Worm (Caenorhabditis elegans) whole organism, L1 larva: ENCODE results near the gene srd-59.
A peak's percentile ranks its signal among the peaks of the same experiment; 100 is the strongest.

Source experiments
- C04F5.9 ChIP-seq: sonication (generic microtip); optimal IDR thresholded peaks from 2 replicates; lab custom pipeline; 2016; ENCODE audit warnings: missing genetic modification characterization, missing compliant biosample characterization
- C16A3.4 ChIP-seq: fragments of 150-350 bp; optimal IDR thresholded peaks from 2 replicates; lab custom pipeline; 2014; ENCODE audit warnings: missing biosample characterization, missing genetic modification characterization
- F16B12.6 ChIP-seq: fragments of 150-350 bp; optimal IDR thresholded peaks from 2 replicates; lab custom pipeline; 2014; ENCODE audit warnings: missing biosample characterization, missing genetic modification characterization
- alr-1 ChIP-seq: fragments of 200-800 bp; sonication (Bioruptor generic); optimal IDR thresholded peaks from 2 replicates; lab custom pipeline; 2018; ENCODE audit warnings: borderline replicate concordance, mild to moderate bottlenecking, missing genetic modification characterization, missing compliant biosample characterization
- aly-2 ChIP-seq: fragments of 150-350 bp; optimal IDR thresholded peaks from 2 replicates; lab custom pipeline; 2014; ENCODE audit warnings: missing biosample characterization, missing genetic modification characterization
- blmp-1 ChIP-seq: fragments of 150-350 bp; optimal IDR thresholded peaks from 2 replicates; lab custom pipeline; 2014; ENCODE audit warnings: missing biosample characterization, missing genetic modification characterization
- ceh-63 ChIP-seq: fragments of 200-800 bp; sonication (Bioruptor generic); optimal IDR thresholded peaks from 2 replicates; lab custom pipeline; 2018; ENCODE audit warnings: mild to moderate bottlenecking, missing genetic modification characterization, missing compliant biosample characterization
- ceh-8 ChIP-seq: fragments of 200-800 bp; sonication (Bioruptor generic); optimal IDR thresholded peaks from 2 replicates; lab custom pipeline; 2018; ENCODE audit warnings: mild to moderate bottlenecking, missing genetic modification characterization, moderate library complexity, missing compliant biosample characterization
- ceh-82 ChIP-seq, 3 experiments: fragments of 150-350 bp in 1 of 3; sonication (generic microtip) in 2 of 3; optimal IDR thresholded peaks; 2 replicates each; lab custom pipeline; 2014 to 2017; ENCODE audit warnings: missing biosample characterization in 3 of 3, missing genetic modification characterization in 3 of 3
- ceh-90 ChIP-seq: sonication (generic microtip); optimal IDR thresholded peaks from 2 replicates; lab custom pipeline; 2016; ENCODE audit warnings: missing genetic modification characterization, missing compliant biosample characterization
- dsc-1 ChIP-seq: sonication (generic microtip); optimal IDR thresholded peaks from 2 replicates; lab custom pipeline; 2016; ENCODE audit warnings: mild to moderate bottlenecking, missing genetic modification characterization, missing compliant biosample characterization
- efl-1 ChIP-seq, 4 experiments: fragments of 150-350 bp; optimal IDR thresholded peaks in 3 of 4; peaks in 1 of 4; 1 replicate in 1 of 4; 2 replicates in 3 of 4; lab custom pipeline; 2014; ENCODE audit warnings: missing biosample characterization in 2 of 4, missing genetic modification characterization in 2 of 4, missing genetic modification reagents in 2 of 4
- egl-13 ChIP-seq: sonication (generic microtip); optimal IDR thresholded peaks from 2 replicates; lab custom pipeline; 2016; ENCODE audit warnings: missing genotype, missing genetic modification reagents, missing genetic modification characterization, missing compliant biosample characterization
- egl-27 ChIP-seq, 2 experiments: fragments of 150-350 bp in 1 of 2; sonication (generic microtip); optimal IDR thresholded peaks; 3 replicates each; lab custom pipeline; 2017 to 2018; ENCODE audit warnings: missing biosample characterization in 2 of 2, missing genetic modification characterization in 2 of 2, missing genetic modification reagents in 2 of 2
- elt-2 ChIP-seq: sonication (generic microtip); optimal IDR thresholded peaks from 2 replicates; lab custom pipeline; 2016; ENCODE audit warnings: missing genetic modification characterization, mild to moderate bottlenecking, inconsistent platforms, missing compliant biosample characterization, missing genetic modification reagents
- elt-3 ChIP-seq, 6 experiments: fragments of 150-350 bp in 1 of 6; sonication (generic microtip); optimal IDR thresholded peaks; 2 replicates each; lab custom pipeline; 2017 to 2018; ENCODE audit warnings: missing biosample characterization in 6 of 6, missing genetic modification characterization in 6 of 6, inconsistent platforms in 1 of 6
- fkh-10 ChIP-seq: sonication (generic microtip); optimal IDR thresholded peaks from 2 replicates; lab custom pipeline; 2017; ENCODE audit warnings: missing biosample characterization, missing genetic modification reagents, missing genetic modification characterization
- fkh-4 ChIP-seq: sonication (generic microtip); optimal IDR thresholded peaks from 2 replicates; lab custom pipeline; 2016; ENCODE audit warnings: missing compliant biosample characterization, missing genetic modification characterization, borderline replicate concordance
- grh-1 ChIP-seq: fragments of 200-800 bp; sonication (Bioruptor generic); IDR thresholded peaks from 2 replicates; pipeline ENCODE4 v1.3.6; 2022; ENCODE audit warnings: missing genetic modification reagents, missing genetic modification characterization, missing compliant biosample characterization
- hlh-17 ChIP-seq: fragments of 200-800 bp; sonication (Bioruptor generic); optimal IDR thresholded peaks from 2 replicates; lab custom pipeline; 2018; ENCODE audit warnings: missing genetic modification characterization, mild to moderate bottlenecking, missing compliant biosample characterization, moderate library complexity, borderline replicate concordance
- irx-1 ChIP-seq: sonication (generic microtip); optimal IDR thresholded peaks from 2 replicates; lab custom pipeline; 2016; ENCODE audit warnings: missing genetic modification characterization, missing compliant biosample characterization
- jun-1 ChIP-seq: fragments of 150-350 bp; optimal IDR thresholded peaks from 2 replicates; lab custom pipeline; 2014; ENCODE audit warnings: missing biosample characterization, missing genetic modification reagents, missing genetic modification characterization
- lin-14 ChIP-seq: fragments of 200-800 bp; sonication (Bioruptor generic); optimal IDR thresholded peaks from 2 replicates; lab custom pipeline; 2018; ENCODE audit warnings: mild to moderate bottlenecking, missing genetic modification characterization, moderate library complexity, missing compliant biosample characterization
- lin-35 ChIP-seq, 2 experiments: fragments of 150-350 bp; optimal IDR thresholded peaks; 2 replicates each; lab custom pipeline; 2014; ENCODE audit warnings: missing biosample characterization in 2 of 2, missing genetic modification characterization in 2 of 2, missing genetic modification reagents in 2 of 2
- lin-39 ChIP-seq: fragments of 150-350 bp; optimal IDR thresholded peaks from 2 replicates; lab custom pipeline; 2014; ENCODE audit warnings: missing biosample characterization, missing genetic modification reagents, missing genetic modification characterization
- lir-3 ChIP-seq: sonication (generic microtip); optimal IDR thresholded peaks from 2 replicates; lab custom pipeline; 2016; ENCODE audit warnings: mild to moderate bottlenecking, missing genetic modification characterization, moderate library complexity, missing compliant biosample characterization; ENCODE audit not compliant: poor library complexity
- lsy-2 ChIP-seq, 2 experiments: fragments of 150-350 bp; optimal IDR thresholded peaks; 2 replicates each; lab custom pipeline; 2014; ENCODE audit warnings: missing biosample characterization in 2 of 2, missing genetic modification characterization in 2 of 2
- mdl-1 ChIP-seq, 2 experiments: fragments of 150-350 bp; optimal IDR thresholded peaks; 2 replicates each; lab custom pipeline; 2014 to 2017; ENCODE audit warnings: missing biosample characterization in 2 of 2, missing genetic modification characterization in 2 of 2, inconsistent platforms in 1 of 2
- mep-1 ChIP-seq: fragments of 150-350 bp; optimal IDR thresholded peaks from 2 replicates; lab custom pipeline; 2014; ENCODE audit warnings: missing biosample characterization, missing genetic modification characterization
- nhr-20 ChIP-seq: sonication (generic microtip); optimal IDR thresholded peaks from 2 replicates; lab custom pipeline; 2016; ENCODE audit warnings: mild to moderate bottlenecking, missing genetic modification characterization, missing compliant biosample characterization
- nhr-47 ChIP-seq: sonication (generic microtip); optimal IDR thresholded peaks from 2 replicates; lab custom pipeline; 2016; ENCODE audit warnings: mild to moderate bottlenecking, missing genetic modification characterization, moderate library complexity, missing compliant biosample characterization
- nhr-71 ChIP-seq: sonication (generic microtip); optimal IDR thresholded peaks from 2 replicates; lab custom pipeline; 2016; ENCODE audit warnings: mild to moderate bottlenecking, missing genetic modification characterization, moderate library complexity, missing compliant biosample characterization
- nhr-85 ChIP-seq: sonication (generic microtip); peaks from one replicate; lab custom pipeline; 2016; ENCODE audit warnings: missing genetic modification characterization, inconsistent platforms, missing compliant biosample characterization
- pag-3 ChIP-seq: sonication (generic microtip); optimal IDR thresholded peaks from 2 replicates; lab custom pipeline; 2017; ENCODE audit warnings: missing genetic modification characterization, mild to moderate bottlenecking, missing compliant biosample characterization, antibody characterized with exemption, borderline replicate concordance; ENCODE audit not compliant: insufficient read depth
- pax-3 ChIP-seq: fragments of 200-800 bp; sonication (Bioruptor generic); optimal IDR thresholded peaks from 2 replicates; lab custom pipeline; 2018; ENCODE audit warnings: mild to moderate bottlenecking, missing genetic modification characterization, moderate library complexity, missing compliant biosample characterization
- rnt-1 ChIP-seq: sonication (generic microtip); optimal IDR thresholded peaks from 2 replicates; lab custom pipeline; 2016; ENCODE audit warnings: mild to moderate bottlenecking, missing genetic modification characterization, moderate library complexity, missing compliant biosample characterization
- skn-1 ChIP-seq: fragments of 150-350 bp; optimal IDR thresholded peaks from 2 replicates; lab custom pipeline; 2014; ENCODE audit warnings: missing biosample characterization, missing genetic modification characterization
- swsn-7 ChIP-seq: sonication (generic microtip); optimal IDR thresholded peaks from 2 replicates; lab custom pipeline; 2016; ENCODE audit warnings: missing genetic modification characterization, missing compliant biosample characterization
- tbx-2 ChIP-seq: sonication (generic microtip); optimal IDR thresholded peaks from 2 replicates; lab custom pipeline; 2016; ENCODE audit warnings: missing genetic modification characterization, missing compliant biosample characterization
- unc-30 ChIP-seq: sonication (generic microtip); optimal IDR thresholded peaks from 2 replicates; lab custom pipeline; 2017; ENCODE audit warnings: missing biosample characterization, missing genetic modification characterization
- unc-86 ChIP-seq: sonication (generic microtip); optimal IDR thresholded peaks from 2 replicates; lab custom pipeline; 2016; ENCODE audit warnings: missing genetic modification characterization, missing compliant biosample characterization
- zag-1 ChIP-seq: fragments of 150-350 bp; optimal IDR thresholded peaks from 2 replicates; lab custom pipeline; 2014; ENCODE audit warnings: missing biosample characterization, missing genetic modification characterization
- zip-4 ChIP-seq: fragments of 200-800 bp; sonication (Bioruptor generic); optimal IDR thresholded peaks from 2 replicates; lab custom pipeline; 2018; ENCODE audit warnings: mild to moderate bottlenecking, missing genetic modification characterization, moderate library complexity, missing compliant biosample characterization
- ztf-11 ChIP-seq, 2 experiments: sonication (generic microtip); optimal IDR thresholded peaks; 2 replicates each; lab custom pipeline; 2016 to 2017; ENCODE audit warnings: missing genetic modification characterization in 2 of 2, missing biosample characterization in 1 of 2, missing compliant biosample characterization in 1 of 2

Gene srd-59

DNA sequence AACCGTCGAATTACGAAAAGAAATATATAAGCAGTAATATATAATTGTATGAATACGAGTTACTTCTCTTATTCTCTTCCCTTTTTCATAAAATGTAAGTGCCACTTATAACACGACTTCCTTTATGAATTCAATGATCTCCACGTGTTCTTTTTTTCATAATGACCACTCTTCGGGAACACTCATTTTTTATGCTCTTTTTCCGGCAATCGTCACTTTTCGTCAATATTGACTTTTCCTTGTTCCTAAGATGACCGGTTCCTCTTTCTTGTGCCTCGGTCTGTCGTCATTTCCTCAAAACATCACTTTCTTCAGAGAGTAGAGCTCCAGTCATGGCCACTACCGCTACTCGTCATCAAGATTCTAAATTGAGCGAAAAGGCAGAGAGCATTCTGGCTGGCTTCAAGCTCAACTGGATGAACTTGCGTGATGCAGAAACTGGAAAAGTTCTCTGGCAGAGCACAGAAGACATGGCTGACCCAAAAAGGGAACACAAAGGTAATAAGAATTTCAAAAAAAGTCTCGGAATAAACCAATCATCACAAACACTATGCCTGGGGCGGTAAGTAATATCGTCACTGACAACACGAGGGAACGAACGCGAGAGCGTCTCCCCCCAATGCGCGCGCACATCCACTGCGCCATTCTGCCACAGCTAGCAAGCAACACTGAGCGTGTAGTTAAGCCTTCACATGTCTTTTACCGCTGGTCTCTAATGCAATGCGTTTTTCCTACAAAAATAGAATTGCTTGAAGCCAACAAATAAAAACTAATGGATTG lies 21.8 kb upstream of the srd-59 start, which contains the start of gene pdl-1 (continued):
- peak in 1 of 2 experiments; percentile 79 for TF ChIP-seq mdl-1 (tag; optimal IDR thresholded peaks at IDR 0.05; lab: Kevin White, UChicago)
- peak; percentile 87 for TF ChIP-seq lir-3 (tag; lab: Kevin White, UChicago)
- TF ChIP-seq hlh-17: no peak
- TF ChIP-seq ceh-90 (tag; lab: Kevin White, UChicago): no peak
- peak; percentile 78 for TF ChIP-seq nhr-47 (tag; lab: Kevin White, UChicago)
- peak; percentile 32 for TF ChIP-seq F16B12.6 (tag; lab: Kevin White, UChicago)
- TF ChIP-seq lsy-2 (tag; optimal IDR thresholded peaks at IDR 0.05; lab: Kevin White, UChicago): peak; percentile 61 to 72
- peak; percentile 62 for TF ChIP-seq swsn-7 (tag; lab: Kevin White, UChicago)
- TF ChIP-seq fkh-10 (GFP tag; lab: Kevin White, UChicago): peak; percentile 64
- TF ChIP-seq lin-14 (GFP tag; lab: Kevin White, UChicago): peak; percentile 61
- TF ChIP-seq grh-1 (GFP tag; lab: Robert Waterston, UW): peak; percentile 55; the same call in 1 of the 2 replicates
- peak; percentile 60 for TF ChIP-seq skn-1 (tag; lab: Kevin White, UChicago)
- peak; percentile 72 for TF ChIP-seq dsc-1 (tag; lab: Kevin White, UChicago)
- peak; percentile 44 to 60 for TF ChIP-seq efl-1 (optimal IDR thresholded peaks at IDR 0.05; lab: Kevin White, UChicago)
- TF ChIP-seq efl-1 (GFP tag; optimal IDR thresholded peaks at IDR 0.05 in 1 of 2; lab: Kevin White, UChicago): peak; percentile 35 to 96
- no peak for TF ChIP-seq ceh-63 (GFP tag; lab: Kevin White, UChicago)
- TF ChIP-seq egl-13: peak; percentile 38
- no peak for TF ChIP-seq zag-1 (tag; lab: Kevin White, UChicago)
- peak; percentile 73 for TF ChIP-seq nhr-71 (tag; lab: Kevin White, UChicago)
- TF ChIP-seq zip-4 (GFP tag; lab: Kevin White, UChicago): peak; percentile 17
- peak; percentile 10 for TF ChIP-seq C04F5.9 (tag; lab: Kevin White, UChicago)
- no peak for TF ChIP-seq pag-3 (tag; lab: Kevin White, UChicago)
- no peak for TF ChIP-seq fkh-4
- peak in 1 of 2 experiments; percentile 3 for TF ChIP-seq ztf-11 (tag; optimal IDR thresholded peaks at IDR 0.05; lab: Kevin White, UChicago)
- TF ChIP-seq tbx-2 (tag; lab: Kevin White, UChicago): peak; percentile 65
- peak; percentile 84 for TF ChIP-seq C16A3.4 (tag; lab: Kevin White, UChicago)
- TF ChIP-seq elt-2: peak; percentile 46
- TF ChIP-seq pax-3 (tag; lab: Kevin White, UChicago): peak; percentile 69
- TF ChIP-seq unc-86 (tag; lab: Kevin White, UChicago): peak; percentile 48
- peak; percentile 27 for TF ChIP-seq blmp-1 (tag; lab: Kevin White, UChicago)
- no peak for TF ChIP-seq ceh-8 (GFP tag; lab: Kevin White, UChicago)
- TF ChIP-seq nhr-85 (tag; lab: Kevin White, UChicago): peak; percentile 68
- TF ChIP-seq lin-39 (tag; lab: Kevin White, UChicago): no peak
- no peak for TF ChIP-seq aly-2
- peak; percentile 35 to 83 (median 68) for TF ChIP-seq ceh-82 (tag; optimal IDR thresholded peaks at IDR 0.05; lab: Kevin White, UChicago)
- TF ChIP-seq jun-1 (tag; lab: Kevin White, UChicago): peak; percentile 37
- TF ChIP-seq nhr-20 (tag; lab: Kevin White, UChicago): peak; percentile 73

DNA sequence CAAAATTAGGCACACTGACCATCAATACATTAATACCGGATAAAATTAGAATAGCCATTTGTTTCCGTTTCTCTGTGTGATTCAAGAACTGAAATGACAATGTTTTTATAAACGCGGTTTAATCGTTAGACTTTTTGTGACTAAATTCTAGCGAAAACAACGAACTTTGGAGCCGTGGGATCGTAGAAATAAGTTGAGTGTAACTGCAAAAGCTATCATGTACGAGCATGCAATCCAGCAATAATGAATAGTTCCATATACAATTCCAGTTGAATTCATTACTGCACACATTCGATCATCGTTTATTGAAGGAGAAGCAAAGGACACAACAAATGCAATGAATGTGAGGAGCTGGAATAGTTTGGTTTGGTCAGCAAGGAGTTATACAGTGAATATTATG lies 19.4 kb upstream of the srd-59 start:
- TF ChIP-seq lir-3 (tag; lab: Kevin White, UChicago): no peak
- TF ChIP-seq grh-1 (GFP tag; lab: Robert Waterston, UW): no peak
- TF ChIP-seq egl-27 (tag; optimal IDR thresholded peaks at IDR 0.05; lab: Kevin White, UChicago): no peak
- TF ChIP-seq mep-1 (tag; lab: Kevin White, UChicago): no peak
- TF ChIP-seq elt-3 (tag; optimal IDR thresholded peaks at IDR 0.05; lab: Kevin White, UChicago): no peak
- no peak for TF ChIP-seq jun-1 (tag; lab: Kevin White, UChicago)
- no peak for TF ChIP-seq irx-1
- no peak for TF ChIP-seq alr-1 (tag; lab: Kevin White, UChicago)
- no peak for TF ChIP-seq rnt-1
- no peak for TF ChIP-seq lin-35 (GFP tag; optimal IDR thresholded peaks at IDR 0.05; lab: Kevin White, UChicago)
- TF ChIP-seq zip-4 (GFP tag; lab: Kevin White, UChicago): no peak
- TF ChIP-seq unc-30 (tag; lab: Kevin White, UChicago): no peak
- no peak for TF ChIP-seq ztf-11 (tag; optimal IDR thresholded peaks at IDR 0.05; lab: Kevin White, UChicago)
- TF ChIP-seq, all 84 proteins: peak for 0
